Fruit fly (Drosophila melanogaster): ENCODE results near the gene Rcd2.
A peak's percentile ranks its signal among the peaks of the same experiment; 100 is the strongest.

Gene Rcd2

dm6 chr3L:20517179-20517834 lies 22.9 kb downstream of the Rcd2 start:
- TF ChIP-seq Mio (GFP tag; optimal IDR thresholded peaks at IDR 0.05) (no peak), CrebA (GFP tag; optimal IDR thresholded peaks at IDR 0.05; ENCODE audit: borderline replicate concordance) (peak; percentile 46), Dif (GFP tag; optimal IDR thresholded peaks at IDR 0.05; ENCODE audit: partially characterized antibody) (peak; percentile 37), pan (optimal IDR thresholded peaks at IDR 0.05) (no peak), foxo (GFP tag; optimal IDR thresholded peaks at IDR 0.05) (no peak), Hr83 (GFP tag; optimal IDR thresholded peaks at IDR 0.05; ENCODE audit: poor library complexity, severe bottlenecking) (peak; percentile 83), Rel (GFP tag; optimal IDR thresholded peaks at IDR 0.05) (no peak), Rel (tag; optimal IDR thresholded peaks at IDR 0.05) (peak; percentile 84), woc (GFP tag; optimal IDR thresholded peaks at IDR 0.05) (no peak), dsf (GFP tag; optimal IDR thresholded peaks at IDR 0.05; ENCODE audit: borderline replicate concordance) (no peak), lola (GFP tag; optimal IDR thresholded peaks at IDR 0.05) (no peak), psq (GFP tag; optimal IDR thresholded peaks at IDR 0.05) (peak; percentile 86), Hnf4 (GFP tag; optimal IDR thresholded peaks at IDR 0.05) (peak; percentile 11), dl (GFP tag; optimal IDR thresholded peaks at IDR 0.05; ENCODE audit: insufficient read depth in 1 of 2, partially characterized antibody in 2 of 2) (peak in 1 of 2 experiments; percentile 77), CG9705 (GFP tag; optimal IDR thresholded peaks at IDR 0.05) (no peak), Vsx2 (GFP tag; optimal IDR thresholded peaks at IDR 0.05; ENCODE audit: partially characterized antibody) (no peak), brk (GFP tag; optimal IDR thresholded peaks at IDR 0.05) (no peak), Jra (GFP tag; optimal IDR thresholded peaks at IDR 0.05) (peak; percentile 90)

- TF ChIP-seq GATAd (GFP tag; optimal IDR thresholded peaks at IDR 0.05) (no peak), Vsx2 (GFP tag; optimal IDR thresholded peaks at IDR 0.05; ENCODE audit: partially characterized antibody) (no peak), lola (GFP tag; optimal IDR thresholded peaks at IDR 0.05) (no peak), Rel (GFP tag; optimal IDR thresholded peaks at IDR 0.05) (no peak), Rel (tag; optimal IDR thresholded peaks at IDR 0.05) (peak; percentile 96), Sp1 (GFP tag; optimal IDR thresholded peaks at IDR 0.05) (peak; percentile 56), pan (optimal IDR thresholded peaks at IDR 0.05) (no peak), h (GFP tag; optimal IDR thresholded peaks at IDR 0.05) (peak; percentile 65), OdsH (GFP tag; optimal IDR thresholded peaks at IDR 0.05) (peak; percentile 56), foxo (GFP tag; optimal IDR thresholded peaks at IDR 0.05) (peak in 1 of 2 experiments; percentile 63), fru (GFP tag; optimal IDR thresholded peaks at IDR 0.05) (peak; percentile 34), HLH106 (tag; optimal IDR thresholded peaks at IDR 0.05) (peak; percentile 64), br (GFP tag; optimal IDR thresholded peaks at IDR 0.05) (peak; percentile 16), rgr (GFP tag; optimal IDR thresholded peaks at IDR 0.05) (peak; percentile 63), brk (GFP tag; optimal IDR thresholded peaks at IDR 0.05) (peak; percentile 4)
Observed at dm6 chr3L:20516519-20517178, 23.6 kb downstream of the Rcd2 start.

- TF ChIP-seq dl (GFP tag; optimal IDR thresholded peaks at IDR 0.05; ENCODE audit: insufficient read depth in 1 of 2, partially characterized antibody in 2 of 2) (no peak), Rel (GFP tag; optimal IDR thresholded peaks at IDR 0.05) (no peak), Rel (tag; optimal IDR thresholded peaks at IDR 0.05) (peak; percentile 97)
Observed at dm6 chr3L:20514101-20514500, 26.1 kb downstream of the Rcd2 start.

DNA sequence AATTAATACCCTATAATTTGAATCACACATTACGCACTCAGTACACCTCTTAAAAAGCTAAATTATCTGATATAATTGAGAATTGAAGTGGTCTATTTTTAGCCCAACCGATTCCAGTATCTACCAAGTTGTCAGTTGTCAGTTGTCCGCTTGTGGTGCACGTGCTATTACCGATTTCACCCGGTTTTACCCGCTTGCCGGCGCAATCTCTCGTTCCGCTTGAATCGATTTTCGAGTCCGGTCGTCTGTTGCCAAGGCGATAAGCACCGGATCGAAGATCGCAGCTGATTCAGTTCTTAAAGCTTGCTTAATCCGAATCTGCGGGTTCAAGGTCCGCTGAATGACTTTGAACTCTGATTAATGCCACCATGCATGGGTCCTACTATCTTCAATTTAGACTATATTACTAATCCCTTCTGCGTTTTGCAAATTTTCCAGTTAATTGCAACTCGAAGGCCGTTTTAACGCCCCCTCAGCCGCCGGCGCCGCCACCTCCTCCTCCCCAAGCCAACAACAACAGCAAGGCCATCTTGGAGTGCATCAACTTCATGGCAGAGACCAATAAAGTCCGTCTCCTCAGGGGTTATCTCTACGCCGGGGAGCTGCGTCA lies 28.6 kb downstream of the Rcd2 start:
- TF ChIP-seq Hnf4 (GFP tag; optimal IDR thresholded peaks at IDR 0.05) (no peak), h (GFP tag; optimal IDR thresholded peaks at IDR 0.05) (no peak), sv (GFP tag; optimal IDR thresholded peaks at IDR 0.05) (no peak), rgr (GFP tag; optimal IDR thresholded peaks at IDR 0.05) (no peak), Sp1 (GFP tag; optimal IDR thresholded peaks at IDR 0.05) (no peak), Dfd (GFP tag; optimal IDR thresholded peaks at IDR 0.05) (no peak), Hr78 (GFP tag; optimal IDR thresholded peaks at IDR 0.05) (no peak), usp (GFP tag; optimal IDR thresholded peaks at IDR 0.05) (no peak), tai (GFP tag; optimal IDR thresholded peaks at IDR 0.05) (no peak), sage (GFP tag; optimal IDR thresholded peaks at IDR 0.05) (no peak), psq (GFP tag; optimal IDR thresholded peaks at IDR 0.05) (no peak), CG9705 (GFP tag; optimal IDR thresholded peaks at IDR 0.05) (no peak), Vsx2 (GFP tag; optimal IDR thresholded peaks at IDR 0.05; ENCODE audit: partially characterized antibody) (no peak)
